Fruit fly (Drosophila melanogaster) whole organism, prepupa: ENCODE measurements around the gene Or85a.
A peak's percentile ranks its signal among the peaks of the same experiment; 100 is the strongest.

Experiments used
- Blimp-1 ChIP-seq: fragments of 200-800 bp; sonication (Bioruptor generic); optimal IDR thresholded peaks from 3 replicates; lab custom pipeline; 2017; ENCODE audit warnings: missing biosample characterization, missing genetic modification characterization, mild to moderate bottlenecking, moderate library complexity, missing genetic modification reagents
- CG10631 ChIP-seq: fragments of 200-800 bp; sonication (Bioruptor generic); optimal IDR thresholded peaks from 2 replicates; lab custom pipeline; 2016; ENCODE audit warnings: missing biosample characterization, missing genetic modification characterization
- CG10669 ChIP-seq: fragments of 200-800 bp; sonication (Bioruptor generic); optimal IDR thresholded peaks from 3 replicates; lab custom pipeline; 2018; ENCODE audit warnings: missing biosample characterization, mild to moderate bottlenecking, missing genetic modification characterization, moderate library complexity
- CG11294 ChIP-seq: fragments of 200-800 bp; sonication (Bioruptor generic); IDR thresholded peaks from 2 replicates; pipeline ENCODE4 v1.3.6; 2022; ENCODE audit warnings: missing biosample characterization, missing genetic modification characterization
- CG11762 ChIP-seq: fragments of 200-800 bp; sonication (Bioruptor generic); optimal IDR thresholded peaks from 3 replicates; lab custom pipeline; 2016; ENCODE audit warnings: missing biosample characterization, missing genetic modification characterization; ENCODE audit not compliant: insufficient read depth
- CG11902 ChIP-seq: fragments of 200-800 bp; sonication (Bioruptor generic); optimal IDR thresholded peaks from 3 replicates; lab custom pipeline; 2016; ENCODE audit warnings: missing biosample characterization, missing genetic modification characterization
- CG15336 ChIP-seq: fragments of 200-800 bp; sonication (Bioruptor generic); IDR thresholded peaks from 2 replicates; pipeline ENCODE4 v1.3.6; 2022; ENCODE audit warnings: missing biosample characterization, missing genetic modification characterization
- CG1621 ChIP-seq: fragments of 200-800 bp; sonication (Bioruptor generic); optimal IDR thresholded peaks from 3 replicates; lab custom pipeline; 2018; ENCODE audit warnings: missing biosample characterization, mild to moderate bottlenecking, missing genetic modification characterization
- CG16779 ChIP-seq: fragments of 200-800 bp; sonication (Bioruptor generic); optimal IDR thresholded peaks from 3 replicates; lab custom pipeline; 2017; ENCODE audit warnings: missing biosample characterization, mild to moderate bottlenecking, missing genetic modification characterization
- CG3032 ChIP-seq: fragments of 200-800 bp; optimal IDR thresholded peaks from 2 replicates; lab custom pipeline; 2019; ENCODE audit warnings: missing biosample characterization, mild to moderate bottlenecking, missing genetic modification characterization, moderate library complexity
- CG31627 ChIP-seq: fragments of 200-800 bp; sonication (Bioruptor generic); optimal IDR thresholded peaks from 3 replicates; lab custom pipeline; 2016; ENCODE audit warnings: missing biosample characterization, missing genetic modification characterization
- CG32006 ChIP-seq: fragments of 200-800 bp; sonication (Bioruptor generic); optimal IDR thresholded peaks from 3 replicates; lab custom pipeline; 2017; ENCODE audit warnings: missing biosample characterization, mild to moderate bottlenecking, missing genetic modification characterization
- CG3919 ChIP-seq: fragments of 200-800 bp; sonication (Bioruptor generic); optimal IDR thresholded peaks from 3 replicates; lab custom pipeline; 2016; ENCODE audit warnings: missing biosample characterization, missing genetic modification characterization
- CG4318 ChIP-seq: fragments of 200-800 bp; sonication (Bioruptor generic); optimal IDR thresholded peaks from 3 replicates; lab custom pipeline; 2017; ENCODE audit warnings: missing biosample characterization, mild to moderate bottlenecking, missing genetic modification characterization
- CG6276 ChIP-seq: fragments of 200-800 bp; sonication (Bioruptor generic); optimal IDR thresholded peaks from 2 replicates; lab custom pipeline; 2017; ENCODE audit warnings: missing biosample characterization, mild to moderate bottlenecking, missing genetic modification characterization
- CG6792 ChIP-seq: fragments of 200-800 bp; sonication (Bioruptor generic); optimal IDR thresholded peaks from 3 replicates; lab custom pipeline; 2016; ENCODE audit warnings: missing biosample characterization, missing genetic modification characterization
- CG8119 ChIP-seq: fragments of 200-800 bp; sonication (Bioruptor generic); IDR thresholded peaks from 3 replicates; pipeline ENCODE4 v1.3.6; 2022; ENCODE audit warnings: missing biosample characterization, missing genetic modification characterization
- CG8632 ChIP-seq: fragments of 200-800 bp; sonication (Bioruptor generic); optimal IDR thresholded peaks from 3 replicates; lab custom pipeline; 2016; ENCODE audit warnings: missing biosample characterization, missing genetic modification characterization
- CG9139 ChIP-seq: fragments of 200-800 bp; sonication (Bioruptor generic); optimal IDR thresholded peaks from 3 replicates; lab custom pipeline; 2017; ENCODE audit warnings: missing biosample characterization, mild to moderate bottlenecking, missing genetic modification characterization
- Eip75B ChIP-seq: fragments of 200-800 bp; sonication (Bioruptor generic); optimal IDR thresholded peaks from 3 replicates; lab custom pipeline; 2016; ENCODE audit warnings: missing biosample characterization, missing genetic modification characterization
- Eip78C ChIP-seq: fragments of 200-800 bp; sonication (Bioruptor generic); peaks from one replicate; lab custom pipeline; 2016; ENCODE audit warnings: missing biosample characterization, missing genetic modification characterization
- Ets96B ChIP-seq: fragments of 200-800 bp; optimal IDR thresholded peaks from 2 replicates; lab custom pipeline; 2019; ENCODE audit warnings: missing biosample characterization, mild to moderate bottlenecking, missing genetic modification characterization, moderate library complexity
- Gug ChIP-seq: fragments of 200-800 bp; sonication (Bioruptor generic); IDR thresholded peaks from 2 replicates; pipeline ENCODE4 v1.3.6; 2022; ENCODE audit warnings: missing biosample characterization, missing genetic modification characterization
- Hr38 ChIP-seq: sonication (Bioruptor generic); optimal IDR thresholded peaks from 2 replicates; lab custom pipeline; 2016; ENCODE audit warnings: missing biosample characterization, missing genetic modification characterization
- Hr39 ChIP-seq: fragments of 200-800 bp; sonication (Bioruptor generic); optimal IDR thresholded peaks from 2 replicates; lab custom pipeline; 2016; ENCODE audit warnings: missing biosample characterization, missing genetic modification characterization
- Lpt ChIP-seq: fragments of 200-800 bp; sonication (Bioruptor generic); optimal IDR thresholded peaks from 3 replicates; lab custom pipeline; 2016; ENCODE audit warnings: missing biosample characterization, missing genetic modification characterization
- Met ChIP-seq: fragments of 200-800 bp; sonication (Bioruptor generic); optimal IDR thresholded peaks from 3 replicates; lab custom pipeline; 2016; ENCODE audit warnings: missing biosample characterization, missing genetic modification characterization
- Smox ChIP-seq: fragments of 200-800 bp; sonication (Bioruptor generic); optimal IDR thresholded peaks from 3 replicates; lab custom pipeline; 2016; ENCODE audit warnings: missing biosample characterization, missing genetic modification characterization
- Sox14 ChIP-seq: fragments of 200-800 bp; sonication (Bioruptor generic); optimal IDR thresholded peaks from 3 replicates; lab custom pipeline; 2016; ENCODE audit warnings: missing biosample characterization, missing genetic modification characterization
- achi ChIP-seq: fragments of 200-800 bp; sonication (Bioruptor generic); optimal IDR thresholded peaks from 3 replicates; lab custom pipeline; 2016; ENCODE audit warnings: missing biosample characterization, missing genetic modification characterization
- acj6 ChIP-seq: fragments of 200-800 bp; sonication (Bioruptor generic); optimal IDR thresholded peaks from 3 replicates; lab custom pipeline; 2016; ENCODE audit warnings: missing biosample characterization, missing genetic modification characterization
- cyc ChIP-seq: fragments of 200-800 bp; sonication (Bioruptor generic); optimal IDR thresholded peaks from 3 replicates; lab custom pipeline; 2016; ENCODE audit warnings: missing biosample characterization, missing genetic modification characterization
- dsx ChIP-seq: fragments of 200-800 bp; optimal IDR thresholded peaks from 3 replicates; lab custom pipeline; 2019; ENCODE audit warnings: missing biosample characterization, mild to moderate bottlenecking, missing genetic modification characterization, moderate library complexity; ENCODE audit not compliant: poor library complexity, severe bottlenecking
- eg ChIP-seq: fragments of 200-800 bp; sonication (Bioruptor generic); IDR thresholded peaks from 3 replicates; pipeline ENCODE4 v1.3.6; 2022; ENCODE audit warnings: missing biosample characterization, missing genetic modification characterization
- esn ChIP-seq: fragments of 200-800 bp; sonication (Bioruptor generic); optimal IDR thresholded peaks from 2 replicates; lab custom pipeline; 2016; ENCODE audit warnings: missing biosample characterization, mild to moderate bottlenecking, missing genetic modification characterization, moderate library complexity
- fd59A ChIP-seq: fragments of 200-800 bp; sonication (Bioruptor generic); optimal IDR thresholded peaks from 2 replicates; lab custom pipeline; 2017; ENCODE audit warnings: missing biosample characterization, mild to moderate bottlenecking, missing genetic modification characterization, missing genetic modification reagents
- fd85E ChIP-seq: fragments of 200-800 bp; sonication (Bioruptor generic); optimal IDR thresholded peaks from 3 replicates; lab custom pipeline; 2016; ENCODE audit warnings: missing biosample characterization, missing genetic modification characterization
- fkh ChIP-seq: fragments of 200-800 bp; sonication (Bioruptor generic); optimal IDR thresholded peaks from 3 replicates; lab custom pipeline; 2017; ENCODE audit warnings: missing biosample characterization, mild to moderate bottlenecking, missing genetic modification characterization, moderate library complexity
- lz ChIP-seq: fragments of 200-800 bp; sonication (Bioruptor generic); optimal IDR thresholded peaks from 3 replicates; lab custom pipeline; 2016; ENCODE audit warnings: missing biosample characterization, missing genetic modification characterization
- net ChIP-seq: fragments of 200-800 bp; sonication (Bioruptor generic); optimal IDR thresholded peaks from 3 replicates; lab custom pipeline; 2016; ENCODE audit warnings: missing biosample characterization, missing genetic modification characterization
- pdm3 ChIP-seq: fragments of 200-800 bp; sonication (Bioruptor generic); optimal IDR thresholded peaks from 3 replicates; lab custom pipeline; 2016; ENCODE audit warnings: missing biosample characterization, missing genetic modification characterization
- salr ChIP-seq, 2 experiments: fragments of 200-800 bp; sonication (Bioruptor generic); optimal IDR thresholded peaks; 3 replicates each; lab custom pipeline; 2016 to 2018; ENCODE audit warnings: missing biosample characterization in 2 of 2, missing genetic modification characterization in 2 of 2, mild to moderate bottlenecking in 1 of 2
- ss ChIP-seq, 2 experiments: fragments of 200-800 bp; sonication (Bioruptor generic); optimal IDR thresholded peaks; 2 replicates in 1 of 2; 3 replicates in 1 of 2; lab custom pipeline; 2017 to 2018; ENCODE audit warnings: mild to moderate bottlenecking in 2 of 2, missing biosample characterization in 2 of 2, missing genetic modification characterization in 2 of 2, moderate library complexity in 1 of 2
- svp ChIP-seq: fragments of 200-800 bp; sonication (Bioruptor generic); peaks from one replicate; lab custom pipeline; 2016; ENCODE audit warnings: missing biosample characterization, missing genetic modification characterization
- topi ChIP-seq: fragments of 200-800 bp; sonication (Bioruptor generic); optimal IDR thresholded peaks from 3 replicates; lab custom pipeline; 2016; ENCODE audit warnings: missing biosample characterization, missing genetic modification characterization
- vri ChIP-seq: fragments of 200-800 bp; sonication (Bioruptor generic); optimal IDR thresholded peaks from 3 replicates; lab custom pipeline; 2016; ENCODE audit warnings: missing biosample characterization, mild to moderate bottlenecking, missing genetic modification characterization

Or85a gene

dm6 chr3R:8354458-8354857 is 32.9 kb downstream of the Or85a start (continued):
- TF ChIP-seq Ets96B (tag; lab: Kevin White, UChicago) (no peak), fkh (GFP tag; lab: Kevin White, UChicago) (no peak), CG32006 (no peak), achi (GFP tag; lab: Kevin White, UChicago) (peak; percentile 33), fd59A (GFP tag; lab: Kevin White, UChicago) (no peak), CG10669 (GFP tag; lab: Kevin White, UChicago) (peak; percentile 15), Hr39 (GFP tag; lab: Kevin White, UChicago) (peak; percentile 59), Eip78C (peak; percentile 85), CG31627 (GFP tag; lab: Kevin White, UChicago) (peak; percentile 63), CG8632 (GFP tag; lab: Kevin White, UChicago) (peak; percentile 57), CG11902 (GFP tag; lab: Kevin White, UChicago) (peak; percentile 45), Lpt (GFP tag; lab: Kevin White, UChicago) (no peak), CG10631 (GFP tag; lab: Kevin White, UChicago) (no peak), Eip75B (no peak), fd85E (no peak), Met (GFP tag; lab: Kevin White, UChicago) (peak; percentile 77), Blimp-1 (GFP tag; lab: Kevin White, UChicago) (no peak), CG15336 (GFP tag; lab: Robert Waterston, UW) (peak; percentile 68), eg (peak; percentile 85), CG3919 (GFP tag; lab: Kevin White, UChicago) (no peak), Sox14 (GFP tag; lab: Kevin White, UChicago) (peak; percentile 39), CG8119 (GFP tag; lab: Robert Waterston, UW) (peak; percentile 72)

DNA sequence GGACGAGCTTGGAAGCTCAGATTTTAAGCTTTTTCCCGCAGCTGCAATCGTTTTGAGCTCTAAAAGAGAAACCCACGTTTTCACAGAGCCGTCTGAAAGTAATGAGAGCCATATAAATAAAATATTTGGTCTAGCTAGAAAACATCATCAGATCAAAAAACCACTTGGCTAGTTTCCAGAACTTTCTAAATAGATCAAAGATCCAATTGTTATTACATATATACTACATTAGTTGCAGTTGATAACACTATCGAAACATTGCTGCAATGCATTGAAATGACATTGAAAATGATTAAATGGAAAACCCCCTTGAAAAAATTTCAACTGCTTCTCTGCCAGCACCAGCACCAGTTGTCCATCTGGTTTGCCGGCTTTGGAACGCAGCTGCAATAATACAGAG is 33.4 kb downstream of the Or85a start:
- TF ChIP-seq lz (GFP tag; lab: Kevin White, UChicago): peak; percentile 76
- TF ChIP-seq Hr39 (GFP tag; lab: Kevin White, UChicago): peak; percentile 65
- TF ChIP-seq Eip78C: peak; percentile 99
- TF ChIP-seq CG11902 (GFP tag; lab: Kevin White, UChicago): peak; percentile 89
- TF ChIP-seq Hr38 (GFP tag; lab: Kevin White, UChicago): peak; percentile 27
- TF ChIP-seq esn: peak; percentile 22
- no peak for TF ChIP-seq fkh (GFP tag; lab: Kevin White, UChicago)
- peak; percentile 97 for TF ChIP-seq CG15336 (GFP tag; lab: Robert Waterston, UW)
- TF ChIP-seq salr (GFP tag; optimal IDR thresholded peaks at IDR 0.05; lab: Kevin White, UChicago): peak; percentile 56 to 60
- TF ChIP-seq CG31627 (GFP tag; lab: Kevin White, UChicago): peak; percentile 69
- TF ChIP-seq CG1621 (tag; lab: Kevin White, UChicago): peak; percentile 41
- no peak for TF ChIP-seq vri (GFP tag; lab: Kevin White, UChicago)
- peak; percentile 88 for TF ChIP-seq achi (GFP tag; lab: Kevin White, UChicago)
- TF ChIP-seq cyc: peak; percentile 69
- peak; percentile 82 for TF ChIP-seq CG16779
- peak; percentile 70 for TF ChIP-seq dsx (GFP tag; lab: Kevin White, UChicago)
- peak; percentile 37 for TF ChIP-seq Met (GFP tag; lab: Kevin White, UChicago)
- TF ChIP-seq CG6792 (GFP tag; lab: Kevin White, UChicago): peak; percentile 81
- TF ChIP-seq svp (GFP tag; lab: Kevin White, UChicago): no peak
- TF ChIP-seq ss (GFP tag; optimal IDR thresholded peaks at IDR 0.05; lab: Kevin White, UChicago): peak; percentile 16 to 68
- peak; percentile 74 for TF ChIP-seq fd85E
- TF ChIP-seq Ets96B (tag; lab: Kevin White, UChicago): peak; percentile 72
- TF ChIP-seq pdm3 (GFP tag; lab: Kevin White, UChicago): peak; percentile 95
- peak; percentile 95 for TF ChIP-seq CG4318 (GFP tag; lab: Kevin White, UChicago)
- TF ChIP-seq CG6276 (GFP tag; lab: Kevin White, UChicago): peak; percentile 93
- peak; percentile 95 for TF ChIP-seq eg
- peak; percentile 89 for TF ChIP-seq Lpt (GFP tag; lab: Kevin White, UChicago)
- TF ChIP-seq CG9139 (GFP tag; lab: Kevin White, UChicago): no peak
- peak; percentile 97 for TF ChIP-seq CG8119 (GFP tag; lab: Robert Waterston, UW)
- TF ChIP-seq Eip75B: peak; percentile 86
- peak; percentile 95 for TF ChIP-seq net
- TF ChIP-seq Gug (GFP tag; lab: Robert Waterston, UW): peak; percentile 92
- peak; percentile 73 for TF ChIP-seq topi (GFP tag; lab: Kevin White, UChicago)
- peak; percentile 78 for TF ChIP-seq CG10669 (GFP tag; lab: Kevin White, UChicago)
- TF ChIP-seq Smox (GFP tag; lab: Kevin White, UChicago): peak; percentile 7
- peak; percentile 84 for TF ChIP-seq CG8632 (GFP tag; lab: Kevin White, UChicago)
- TF ChIP-seq CG3032 (tag; lab: Kevin White, UChicago): peak; percentile 78
- peak; percentile 89 for TF ChIP-seq acj6 (GFP tag; lab: Kevin White, UChicago)
- TF ChIP-seq Sox14 (GFP tag; lab: Kevin White, UChicago): peak; percentile 71
- no peak for TF ChIP-seq Blimp-1 (GFP tag; lab: Kevin White, UChicago)
- peak; percentile 79 for TF ChIP-seq CG10631 (GFP tag; lab: Kevin White, UChicago)
- TF ChIP-seq CG11294: peak; percentile 90
- peak; percentile 93 for TF ChIP-seq CG11762 (GFP tag; lab: Kevin White, UChicago)
- TF ChIP-seq CG32006: peak; percentile 93
- TF ChIP-seq CG3919 (GFP tag; lab: Kevin White, UChicago): peak; percentile 86
